Worm (Caenorhabditis elegans) whole organism, L4 larva: Measurements from ENCODE around the gene C55A1.7.

Source experiments
- R02D3.7 ChIP-seq: fragments of 150-350 bp; sonication (generic microtip); optimal IDR thresholded peaks from 3 replicates; lab custom pipeline; 2014; ENCODE audit warnings: missing biosample characterization, missing genetic modification characterization
- Y75B8A.6 ChIP-seq: fragments of 200-800 bp; sonication (Bioruptor generic); IDR thresholded peaks from 2 replicates; pipeline ENCODE4 v1.3.6; 2022; ENCODE audit warnings: missing genetic modification reagents, missing genetic modification characterization, missing compliant biosample characterization
- ZK337.2 ChIP-seq: fragments of 200-800 bp; sonication (Bioruptor generic); IDR thresholded peaks from 2 replicates; pipeline ENCODE4 v1.3.6; 2022; ENCODE audit warnings: missing genetic modification reagents, missing genetic modification characterization, missing compliant biosample characterization
- aha-1 ChIP-seq: fragments of 150-350 bp; peaks from one replicate; lab custom pipeline; 2014; ENCODE audit warnings: missing biosample characterization, missing genetic modification characterization
- attf-4 ChIP-seq: sonication (generic microtip); optimal IDR thresholded peaks from 3 replicates; lab custom pipeline; 2017; ENCODE audit warnings: missing biosample characterization, missing genetic modification characterization
- ceh-62 ChIP-seq: sonication (generic microtip); optimal IDR thresholded peaks from 2 replicates; lab custom pipeline; 2017; ENCODE audit warnings: missing biosample characterization, missing genetic modification characterization
- ceh-82 ChIP-seq: sonication (generic microtip); optimal IDR thresholded peaks from 2 replicates; lab custom pipeline; 2017; ENCODE audit warnings: missing biosample characterization, missing genetic modification characterization
- ces-1 ChIP-seq: fragments of 150-350 bp; sonication (generic microtip); optimal IDR thresholded peaks from 4 replicates; lab custom pipeline; 2014; ENCODE audit warnings: missing biosample characterization, missing genetic modification reagents, missing genetic modification characterization
- daf-16 ChIP-seq, 3 experiments: sonication (generic microtip); optimal IDR thresholded peaks; 2 replicates each; lab custom pipeline; 2016 to 2017; ENCODE audit warnings: missing genetic modification characterization in 3 of 3, missing genetic modification reagents in 3 of 3, mild to moderate bottlenecking in 2 of 3, missing compliant biosample characterization in 2 of 3, missing biosample characterization in 1 of 3, moderate library complexity in 1 of 3
- daf-19 ChIP-seq: fragments of 200-800 bp; sonication (Bioruptor generic); conservative IDR thresholded peaks from 2 replicates; pipeline ENCODE4 v1.3.6; 2022; ENCODE audit warnings: missing genetic modification characterization, missing compliant biosample characterization
- daf-8 ChIP-seq: fragments of 200-800 bp; sonication (Bioruptor generic); IDR thresholded peaks from 2 replicates; pipeline ENCODE4 v1.3.6; 2022; ENCODE audit warnings: missing genetic modification characterization, missing compliant biosample characterization
- duxl-1 ChIP-seq: sonication (generic microtip); optimal IDR thresholded peaks from 2 replicates; lab custom pipeline; 2016; ENCODE audit warnings: mild to moderate bottlenecking, missing genetic modification characterization, moderate library complexity, missing compliant biosample characterization; ENCODE audit not compliant: poor library complexity
- dve-1 ChIP-seq: sonication (generic microtip); optimal IDR thresholded peaks from 2 replicates; lab custom pipeline; 2017; ENCODE audit warnings: antibody characterized with exemption, mild to moderate bottlenecking, missing genetic modification characterization, missing compliant biosample characterization; ENCODE audit not compliant: insufficient read depth
- hlh-30 ChIP-seq: sonication (generic microtip); optimal IDR thresholded peaks from 2 replicates; lab custom pipeline; 2017; ENCODE audit warnings: antibody characterized with exemption, mild to moderate bottlenecking, missing genetic modification characterization, missing compliant biosample characterization; ENCODE audit not compliant: insufficient read depth
- lin-29 ChIP-seq: fragments of 200-800 bp; sonication (Bioruptor generic); IDR thresholded peaks from 2 replicates; pipeline ENCODE4 v1.3.6; 2022; ENCODE audit warnings: missing genetic modification reagents, missing genetic modification characterization, missing compliant biosample characterization
- lin-39 ChIP-seq: fragments of 150-350 bp; optimal IDR thresholded peaks from 2 replicates; lab custom pipeline; 2014; ENCODE audit warnings: missing biosample characterization, missing genetic modification reagents, missing genetic modification characterization
- lir-3 ChIP-seq: sonication (generic microtip); optimal IDR thresholded peaks from 2 replicates; lab custom pipeline; 2016; ENCODE audit warnings: mild to moderate bottlenecking, missing genetic modification characterization, missing compliant biosample characterization
- lsy-2 ChIP-seq, 2 experiments: fragments of 150-350 bp in 1 of 2; sonication (generic microtip) in 1 of 2; optimal IDR thresholded peaks; 2 replicates each; lab custom pipeline; 2014 to 2017; ENCODE audit warnings: missing biosample characterization in 2 of 2, missing genetic modification characterization in 2 of 2
- mdl-1 ChIP-seq, 2 experiments: fragments of 150-350 bp in 1 of 2; sonication (generic microtip) in 1 of 2; optimal IDR thresholded peaks; 2 replicates each; lab custom pipeline; 2014 to 2017; ENCODE audit warnings: missing biosample characterization in 2 of 2, missing genetic modification characterization in 2 of 2
- mep-1 ChIP-seq: fragments of 150-350 bp; sonication (generic microtip); optimal IDR thresholded peaks from 3 replicates; lab custom pipeline; 2014; ENCODE audit warnings: missing biosample characterization, missing genetic modification characterization
- mxl-3 ChIP-seq: fragments of 200-800 bp; sonication (Bioruptor generic); optimal IDR thresholded peaks from 2 replicates; lab custom pipeline; 2018; ENCODE audit warnings: mild to moderate bottlenecking, missing genetic modification characterization, missing compliant biosample characterization
- nhr-11 ChIP-seq: fragments of 150-350 bp; optimal IDR thresholded peaks from 2 replicates; lab custom pipeline; 2014; ENCODE audit warnings: missing biosample characterization, missing genetic modification characterization
- nhr-42 ChIP-seq: fragments of 200-800 bp; sonication (Bioruptor generic); IDR thresholded peaks from 2 replicates; pipeline ENCODE4 v1.3.6; 2022; ENCODE audit warnings: missing genetic modification characterization, missing compliant biosample characterization
- pha-4 ChIP-seq, 2 experiments: fragments of 150-350 bp in 1 of 2; fragments of 200-800 bp in 1 of 2; sonication (Bioruptor generic) in 1 of 2; IDR thresholded peaks in 1 of 2; optimal IDR thresholded peaks in 1 of 2; 2 replicates each; pipeline versions ENCODE4 v1.3.6 to Lab custom; 2014 to 2022; ENCODE audit warnings: missing genetic modification characterization in 2 of 2, missing genetic modification reagents in 2 of 2, missing biosample characterization in 1 of 2, missing compliant biosample characterization in 1 of 2
- pqm-1 ChIP-seq: sonication (generic microtip); optimal IDR thresholded peaks from 2 replicates; lab custom pipeline; 2017; ENCODE audit warnings: missing biosample characterization, missing genetic modification characterization
- set-16 ChIP-seq: fragments of 200-800 bp; sonication (Bioruptor generic); IDR thresholded peaks from 2 replicates; pipeline ENCODE4 v1.3.6; 2022; ENCODE audit warnings: missing genetic modification reagents, missing genetic modification characterization, missing compliant biosample characterization
- skn-1 ChIP-seq: fragments of 150-350 bp; optimal IDR thresholded peaks from 2 replicates; lab custom pipeline; 2014; ENCODE audit warnings: missing biosample characterization, missing genetic modification characterization
- unc-62 ChIP-seq, 3 experiments: fragments of 150-350 bp in 1 of 3; sonication (generic microtip); optimal IDR thresholded peaks in 2 of 3; peaks in 1 of 3; 1 replicate in 1 of 3; 2 replicates in 2 of 3; lab custom pipeline; 2014 to 2017; ENCODE audit warnings: missing biosample characterization in 3 of 3, missing genetic modification characterization in 3 of 3, missing genetic modification reagents in 3 of 3, missing genotype in 1 of 3

The C55A1.7 gene

DNA sequence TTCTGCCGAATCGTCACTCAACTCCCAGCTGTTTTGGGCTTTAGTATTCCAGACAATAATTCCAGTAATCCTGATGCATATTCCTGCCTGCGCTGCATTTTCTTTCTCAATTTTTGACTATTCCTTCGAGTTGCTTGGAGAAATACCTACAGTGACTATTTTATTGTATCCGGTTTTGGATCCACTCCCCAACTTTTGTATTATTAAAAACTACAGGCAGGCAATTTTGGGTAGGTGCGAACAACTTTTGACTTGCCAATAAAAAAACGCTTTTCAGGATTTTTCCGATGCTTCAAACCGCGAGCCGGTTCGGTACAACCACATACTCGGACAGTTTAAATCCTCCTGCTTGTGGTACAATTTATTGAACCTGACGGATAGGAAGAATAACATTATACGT, 32.9 kb downstream of the C55A1.7 start:
- TF ChIP-seq ceh-82 (tag; lab: Kevin White, UChicago) = no peak
- peak; percentile 95 for TF ChIP-seq aha-1 (tag; lab: Kevin White, UChicago)

- TF ChIP-seq lin-39 (tag; lab: Kevin White, UChicago) (no peak), mxl-3 (GFP tag; lab: Kevin White, UChicago) (no peak), nhr-42 (GFP tag; lab: Robert Waterston, UW) (no peak), skn-1 (no peak), daf-8 (GFP tag; lab: Robert Waterston, UW) (no peak), lir-3 (tag; lab: Kevin White, UChicago) (no peak), hlh-30 (tag; lab: Kevin White, UChicago) (no peak), Y75B8A.6 (no peak), R02D3.7 (tag; lab: Kevin White, UChicago) (no peak), dve-1 (tag; lab: Kevin White, UChicago) (no peak), daf-19 (no peak), lin-29 (no peak)
- TF ChIP-seq, all 104 proteins: peak for 0
These were observed 34.5 kb downstream of the C55A1.7 start, which contains the start of gene str-263 for ce11 chrV:15612886-15613285. TSS of gene str-263 (plus strand) at chrV:15613186.

DNA sequence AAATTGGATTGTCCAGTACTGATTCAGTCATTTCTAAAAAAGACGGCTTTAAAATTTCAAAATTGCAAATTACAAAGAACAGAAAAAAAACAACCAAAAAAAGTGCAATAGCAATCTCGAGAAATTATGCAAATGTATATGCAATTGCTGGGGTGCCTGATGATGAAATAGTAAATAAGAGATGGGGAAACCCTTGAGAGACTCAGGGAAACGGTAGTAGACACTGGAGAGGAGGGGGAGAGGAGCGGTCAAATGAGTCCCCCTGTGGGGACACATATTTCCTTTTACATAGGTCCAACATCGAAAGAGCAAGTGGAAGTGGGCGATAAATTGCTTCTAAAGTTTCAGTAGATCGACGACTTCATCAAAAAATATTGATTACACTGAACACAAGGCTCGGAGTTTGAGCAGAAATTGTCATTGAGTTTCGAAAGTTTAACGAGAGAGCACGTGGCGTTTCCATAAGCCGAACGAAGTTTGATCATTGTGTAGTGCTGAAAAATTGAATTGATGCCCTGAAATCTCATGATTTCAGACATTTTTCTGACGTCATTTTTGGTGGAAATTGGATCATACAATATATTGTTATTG, 37.0 kb downstream of the C55A1.7 start, which contains the start of the genes fbxa-153 and str-12:
Gene fbxa-153 (minus strand): TSS at position 35 of the 591 bp plus-strand sequence.
Gene str-12 (plus strand): TSS at position 541 of the 591 bp plus-strand sequence.
- peak; percentile 4 for TF ChIP-seq nhr-11 (tag; lab: Kevin White, UChicago)
- no peak for TF ChIP-seq pha-4 (GFP tag; IDR thresholded peaks at IDR 0.05; lab: Robert Waterston, UW)
- TF ChIP-seq pha-4 (tag; optimal IDR thresholded peaks at IDR 0.05; lab: Kevin White, UChicago) = no peak
- 0 out of 2 replicates have a peak, but pooled peaks have one; percentile 25 for TF ChIP-seq ZK337.2 (GFP tag; lab: Robert Waterston, UW)
- no peak for TF ChIP-seq mdl-1 (tag; optimal IDR thresholded peaks at IDR 0.05; lab: Kevin White, UChicago)
- TF ChIP-seq ceh-62 (tag; lab: Kevin White, UChicago) = no peak

DNA sequence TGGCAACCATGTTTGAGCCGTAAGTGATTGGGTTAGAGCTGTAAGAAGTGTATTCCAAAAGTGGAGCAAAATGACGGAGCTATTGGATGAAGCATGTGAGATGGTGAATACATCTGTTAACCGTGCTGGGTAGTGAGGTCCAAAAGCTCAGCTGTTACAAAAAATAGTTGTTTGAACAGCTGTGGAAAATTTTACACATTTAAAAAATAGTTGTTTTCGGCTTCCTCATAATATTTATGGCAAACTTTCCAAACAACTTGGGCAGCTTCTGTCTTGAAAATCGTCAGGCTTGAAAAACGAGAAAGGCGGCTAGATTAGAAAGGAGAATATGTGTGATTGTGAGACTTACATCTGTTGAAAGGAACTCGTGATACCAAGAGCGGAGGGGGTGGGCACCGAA, 42.4 kb downstream of the C55A1.7 start, which contains the start of gene fbxa-154:
Gene fbxa-154 (minus strand): TSS at position 101 of the 400 bp plus-strand sequence.
- TF ChIP-seq lsy-2 (tag; optimal IDR thresholded peaks at IDR 0.05; lab: Kevin White, UChicago) (no peak), duxl-1 (tag; lab: Kevin White, UChicago) (no peak), nhr-42 (GFP tag; lab: Robert Waterston, UW) (no peak), mep-1 (no peak), dve-1 (tag; lab: Kevin White, UChicago) (no peak), pqm-1 (tag; lab: Kevin White, UChicago) (no peak), set-16 (GFP tag; lab: Robert Waterston, UW) (no peak), attf-4 (tag; lab: Kevin White, UChicago) (no peak), daf-16 (GFP tag; optimal IDR thresholded peaks at IDR 0.05; lab: Kevin White, UChicago) (no peak), daf-16 (tag; optimal IDR thresholded peaks at IDR 0.05; lab: Kevin White, UChicago) (no peak), unc-62 (GFP tag; optimal IDR thresholded peaks at IDR 0.05 in 1 of 2; lab: Kevin White, UChicago) (no peak), unc-62 (tag; optimal IDR thresholded peaks at IDR 0.05; lab: Kevin White, UChicago) (no peak), ces-1 (GFP tag; lab: Kevin White, UChicago) (no peak)
- TF ChIP-seq, all 104 proteins: peak for 0

- TF ChIP-seq ceh-82 (tag; lab: Kevin White, UChicago) (no peak), unc-62 (GFP tag; optimal IDR thresholded peaks at IDR 0.05 in 1 of 2; lab: Kevin White, UChicago) (peak in 1 of 2 experiments; percentile 39), unc-62 (tag; optimal IDR thresholded peaks at IDR 0.05; lab: Kevin White, UChicago) (no peak), daf-19 (no peak), attf-4 (tag; lab: Kevin White, UChicago) (no peak)
These were observed 45.2 kb downstream of the C55A1.7 start, which contains the start of gene fbxa-152 for ce11 chrV:15602253-15602652. TSS of gene fbxa-152 (minus strand) at chrV:15602353.
